Worm (Caenorhabditis elegans) whole organism, L1 larva: ENCODE data around the gene C34D10.1.

ENCODE experiments used
- C16A3.4 ChIP-seq: fragments of 150-350 bp; optimal IDR thresholded peaks from 2 replicates; lab custom pipeline; 2014; ENCODE audit warnings: missing biosample characterization, missing genetic modification characterization
- F16B12.6 ChIP-seq: fragments of 150-350 bp; optimal IDR thresholded peaks from 2 replicates; lab custom pipeline; 2014; ENCODE audit warnings: missing biosample characterization, missing genetic modification characterization
- alr-1 ChIP-seq: fragments of 200-800 bp; sonication (Bioruptor generic); optimal IDR thresholded peaks from 2 replicates; lab custom pipeline; 2018; ENCODE audit warnings: borderline replicate concordance, mild to moderate bottlenecking, missing genetic modification characterization, missing compliant biosample characterization
- ama-1 ChIP-seq: fragments of 150-350 bp; optimal IDR thresholded peaks from 2 replicates; lab custom pipeline; 2014
- ceh-63 ChIP-seq: fragments of 200-800 bp; sonication (Bioruptor generic); optimal IDR thresholded peaks from 2 replicates; lab custom pipeline; 2018; ENCODE audit warnings: mild to moderate bottlenecking, missing genetic modification characterization, missing compliant biosample characterization
- ceh-8 ChIP-seq: fragments of 200-800 bp; sonication (Bioruptor generic); optimal IDR thresholded peaks from 2 replicates; lab custom pipeline; 2018; ENCODE audit warnings: mild to moderate bottlenecking, missing genetic modification characterization, moderate library complexity, missing compliant biosample characterization
- ceh-88 ChIP-seq: fragments of 200-800 bp; sonication (Bioruptor generic); IDR thresholded peaks from 2 replicates; pipeline ENCODE4 v1.3.6; 2022; ENCODE audit warnings: missing genetic modification characterization, missing compliant biosample characterization
- ceh-90 ChIP-seq: sonication (generic microtip); optimal IDR thresholded peaks from 2 replicates; lab custom pipeline; 2016; ENCODE audit warnings: missing genetic modification characterization, missing compliant biosample characterization
- ces-1 ChIP-seq: fragments of 150-350 bp; optimal IDR thresholded peaks from 2 replicates; lab custom pipeline; 2014; ENCODE audit warnings: missing biosample characterization, missing genetic modification reagents, missing genetic modification characterization
- dsc-1 ChIP-seq: sonication (generic microtip); optimal IDR thresholded peaks from 2 replicates; lab custom pipeline; 2016; ENCODE audit warnings: mild to moderate bottlenecking, missing genetic modification characterization, missing compliant biosample characterization
- efl-1 ChIP-seq, 4 experiments: fragments of 150-350 bp; optimal IDR thresholded peaks in 3 of 4; peaks in 1 of 4; 1 replicate in 1 of 4; 2 replicates in 3 of 4; lab custom pipeline; 2014; ENCODE audit warnings: missing biosample characterization in 2 of 4, missing genetic modification characterization in 2 of 4, missing genetic modification reagents in 2 of 4
- efl-3 ChIP-seq: fragments of 200-800 bp; sonication (Bioruptor generic); optimal IDR thresholded peaks from 2 replicates; lab custom pipeline; 2018; ENCODE audit warnings: mild to moderate bottlenecking, missing genetic modification characterization, missing compliant biosample characterization
- egl-13 ChIP-seq: sonication (generic microtip); optimal IDR thresholded peaks from 2 replicates; lab custom pipeline; 2016; ENCODE audit warnings: missing genotype, missing genetic modification reagents, missing genetic modification characterization, missing compliant biosample characterization
- egl-27 ChIP-seq, 2 experiments: fragments of 150-350 bp in 1 of 2; sonication (generic microtip); optimal IDR thresholded peaks; 3 replicates each; lab custom pipeline; 2017 to 2018; ENCODE audit warnings: missing biosample characterization in 2 of 2, missing genetic modification characterization in 2 of 2, missing genetic modification reagents in 2 of 2
- elt-2 ChIP-seq: sonication (generic microtip); optimal IDR thresholded peaks from 2 replicates; lab custom pipeline; 2016; ENCODE audit warnings: missing genetic modification characterization, mild to moderate bottlenecking, inconsistent platforms, missing compliant biosample characterization, missing genetic modification reagents
- fkh-8 ChIP-seq: sonication (generic microtip); optimal IDR thresholded peaks from 2 replicates; lab custom pipeline; 2016; ENCODE audit warnings: mild to moderate bottlenecking, missing genetic modification characterization, missing compliant biosample characterization
- fos-1 ChIP-seq: fragments of 150-350 bp; optimal IDR thresholded peaks from 2 replicates; lab custom pipeline; 2014; ENCODE audit warnings: missing biosample characterization, missing genetic modification characterization
- hlh-4 ChIP-seq: sonication (generic microtip); optimal IDR thresholded peaks from 2 replicates; lab custom pipeline; 2016; ENCODE audit warnings: mild to moderate bottlenecking, missing genetic modification characterization, missing compliant biosample characterization
- hpl-2 ChIP-seq: fragments of 150-350 bp; optimal IDR thresholded peaks from 2 replicates; lab custom pipeline; 2014; ENCODE audit warnings: missing biosample characterization, missing genetic modification reagents, missing genetic modification characterization
- isw-1 ChIP-seq: fragments of 200-800 bp; sonication (Bioruptor generic); IDR thresholded peaks from 2 replicates; pipeline ENCODE4 v1.3.6; 2022; ENCODE audit warnings: missing genetic modification characterization, missing compliant biosample characterization
- jun-1 ChIP-seq: fragments of 150-350 bp; optimal IDR thresholded peaks from 2 replicates; lab custom pipeline; 2014; ENCODE audit warnings: missing biosample characterization, missing genetic modification reagents, missing genetic modification characterization
- lin-15B ChIP-seq: fragments of 150-350 bp; sonication (generic microtip); optimal IDR thresholded peaks from 3 replicates; lab custom pipeline; 2014; ENCODE audit warnings: missing biosample characterization, missing genetic modification characterization
- lin-35 ChIP-seq, 2 experiments: fragments of 150-350 bp; optimal IDR thresholded peaks; 2 replicates each; lab custom pipeline; 2014; ENCODE audit warnings: missing biosample characterization in 2 of 2, missing genetic modification characterization in 2 of 2, missing genetic modification reagents in 2 of 2
- lin-39 ChIP-seq: fragments of 150-350 bp; optimal IDR thresholded peaks from 2 replicates; lab custom pipeline; 2014; ENCODE audit warnings: missing biosample characterization, missing genetic modification reagents, missing genetic modification characterization
- mdl-1 ChIP-seq, 2 experiments: fragments of 150-350 bp; optimal IDR thresholded peaks; 2 replicates each; lab custom pipeline; 2014 to 2017; ENCODE audit warnings: missing biosample characterization in 2 of 2, missing genetic modification characterization in 2 of 2, inconsistent platforms in 1 of 2
- mep-1 ChIP-seq: fragments of 150-350 bp; optimal IDR thresholded peaks from 2 replicates; lab custom pipeline; 2014; ENCODE audit warnings: missing biosample characterization, missing genetic modification characterization
- nhr-11 ChIP-seq: fragments of 150-350 bp; optimal IDR thresholded peaks from 2 replicates; lab custom pipeline; 2014; ENCODE audit warnings: missing biosample characterization, missing genetic modification characterization
- nhr-237 ChIP-seq: fragments of 150-350 bp; optimal IDR thresholded peaks from 2 replicates; lab custom pipeline; 2014; ENCODE audit warnings: missing biosample characterization, missing genetic modification characterization
- nhr-71 ChIP-seq: sonication (generic microtip); optimal IDR thresholded peaks from 2 replicates; lab custom pipeline; 2016; ENCODE audit warnings: mild to moderate bottlenecking, missing genetic modification characterization, moderate library complexity, missing compliant biosample characterization
- nhr-76 ChIP-seq: sonication (generic microtip); optimal IDR thresholded peaks from 2 replicates; lab custom pipeline; 2017; ENCODE audit warnings: missing biosample characterization, missing genetic modification characterization
- nhr-84 ChIP-seq: sonication (generic microtip); optimal IDR thresholded peaks from 2 replicates; lab custom pipeline; 2017; ENCODE audit warnings: missing biosample characterization, missing genetic modification characterization
- nhr-85 ChIP-seq: sonication (generic microtip); peaks from one replicate; lab custom pipeline; 2016; ENCODE audit warnings: missing genetic modification characterization, inconsistent platforms, missing compliant biosample characterization
- nhr-90 ChIP-seq: sonication (generic microtip); optimal IDR thresholded peaks from 2 replicates; lab custom pipeline; 2016; ENCODE audit warnings: mild to moderate bottlenecking, missing genetic modification characterization, missing compliant biosample characterization; ENCODE audit not compliant: poor library complexity
- pax-3 ChIP-seq: fragments of 200-800 bp; sonication (Bioruptor generic); optimal IDR thresholded peaks from 2 replicates; lab custom pipeline; 2018; ENCODE audit warnings: mild to moderate bottlenecking, missing genetic modification characterization, moderate library complexity, missing compliant biosample characterization
- pqm-1 ChIP-seq: sonication (generic microtip); optimal IDR thresholded peaks from 3 replicates; lab custom pipeline; 2017; ENCODE audit warnings: missing biosample characterization, missing genetic modification characterization
- rnt-1 ChIP-seq: sonication (generic microtip); optimal IDR thresholded peaks from 2 replicates; lab custom pipeline; 2016; ENCODE audit warnings: mild to moderate bottlenecking, missing genetic modification characterization, moderate library complexity, missing compliant biosample characterization
- skn-1 ChIP-seq: fragments of 150-350 bp; optimal IDR thresholded peaks from 2 replicates; lab custom pipeline; 2014; ENCODE audit warnings: missing biosample characterization, missing genetic modification characterization
- snpc-4 ChIP-seq: fragments of 150-350 bp; optimal IDR thresholded peaks from 2 replicates; lab custom pipeline; 2014; ENCODE audit warnings: missing biosample characterization, missing genetic modification characterization
- sox-4 ChIP-seq: sonication (generic microtip); optimal IDR thresholded peaks from 2 replicates; lab custom pipeline; 2016; ENCODE audit warnings: missing genetic modification characterization, missing compliant biosample characterization
- sptf-1 ChIP-seq: fragments of 150-350 bp; optimal IDR thresholded peaks from 2 replicates; lab custom pipeline; 2014; ENCODE audit warnings: missing biosample characterization, missing genetic modification characterization
- swsn-7 ChIP-seq: sonication (generic microtip); optimal IDR thresholded peaks from 2 replicates; lab custom pipeline; 2016; ENCODE audit warnings: missing genetic modification characterization, missing compliant biosample characterization
- unc-30 ChIP-seq: sonication (generic microtip); optimal IDR thresholded peaks from 2 replicates; lab custom pipeline; 2017; ENCODE audit warnings: missing biosample characterization, missing genetic modification characterization
- unc-62 ChIP-seq: fragments of 150-350 bp; optimal IDR thresholded peaks from 2 replicates; lab custom pipeline; 2014; ENCODE audit warnings: missing biosample characterization, missing genetic modification reagents, missing genetic modification characterization
- unc-86 ChIP-seq: sonication (generic microtip); optimal IDR thresholded peaks from 2 replicates; lab custom pipeline; 2016; ENCODE audit warnings: missing genetic modification characterization, missing compliant biosample characterization
- vab-15 ChIP-seq: sonication (generic microtip); optimal IDR thresholded peaks from 2 replicates; lab custom pipeline; 2017; ENCODE audit warnings: missing genotype, mild to moderate bottlenecking, missing genetic modification characterization, missing compliant biosample characterization
- zag-1 ChIP-seq: fragments of 150-350 bp; optimal IDR thresholded peaks from 2 replicates; lab custom pipeline; 2014; ENCODE audit warnings: missing biosample characterization, missing genetic modification characterization
- zip-4 ChIP-seq: fragments of 200-800 bp; sonication (Bioruptor generic); optimal IDR thresholded peaks from 2 replicates; lab custom pipeline; 2018; ENCODE audit warnings: mild to moderate bottlenecking, missing genetic modification characterization, moderate library complexity, missing compliant biosample characterization
- ztf-11 ChIP-seq, 2 experiments: sonication (generic microtip); optimal IDR thresholded peaks; 2 replicates each; lab custom pipeline; 2016 to 2017; ENCODE audit warnings: missing genetic modification characterization in 2 of 2, missing biosample characterization in 1 of 2, missing compliant biosample characterization in 1 of 2

C34D10.1 gene

ce11 chrX:8021609-8022008 lies 7.7 kb upstream of the C34D10.1 start (continued):
- no peak for TF ChIP-seq sptf-1 (tag; lab: Kevin White, UChicago)
- TF ChIP-seq, all 84 proteins: peak for 51

ce11 chrX:8022728-8023127 lies 6.6 kb upstream of the C34D10.1 start:
- TF ChIP-seq unc-62 (GFP tag; lab: Kevin White, UChicago) (no peak), nhr-84 (tag; lab: Kevin White, UChicago) (no peak), nhr-71 (peak; percentile 4), elt-2 (tag; lab: Kevin White, UChicago) (peak; percentile 80), sox-4 (tag; lab: Kevin White, UChicago) (no peak), jun-1 (tag; lab: Kevin White, UChicago) (peak; percentile 23), mdl-1 (tag; optimal IDR thresholded peaks at IDR 0.05; lab: Kevin White, UChicago) (peak in 1 of 2 experiments; percentile 60), zip-4 (GFP tag; lab: Kevin White, UChicago) (no peak), nhr-90 (tag; lab: Kevin White, UChicago) (peak; percentile 6), lin-35 (GFP tag; optimal IDR thresholded peaks at IDR 0.05; lab: Kevin White, UChicago) (peak in 1 of 2 experiments; percentile 60), isw-1 (GFP tag; lab: Robert Waterston, UW) (no peak), hlh-4 (tag; lab: Kevin White, UChicago) (no peak)

- TF ChIP-seq mep-1 (tag; lab: Kevin White, UChicago) (no peak), dsc-1 (tag; lab: Kevin White, UChicago) (no peak), alr-1 (tag; lab: Kevin White, UChicago) (no peak), nhr-84 (tag; lab: Kevin White, UChicago) (no peak), hlh-4 (tag; lab: Kevin White, UChicago) (no peak), zag-1 (no peak), F16B12.6 (tag; lab: Kevin White, UChicago) (no peak), unc-86 (tag; lab: Kevin White, UChicago) (no peak), nhr-11 (no peak), hpl-2 (no peak), nhr-237 (no peak), fos-1 (tag; lab: Kevin White, UChicago) (no peak), unc-62 (GFP tag; lab: Kevin White, UChicago) (no peak), swsn-7 (tag; lab: Kevin White, UChicago) (no peak), nhr-76 (tag; lab: Kevin White, UChicago) (no peak), mdl-1 (tag; optimal IDR thresholded peaks at IDR 0.05; lab: Kevin White, UChicago) (peak in 1 of 2 experiments; percentile 40), vab-15 (tag; lab: Kevin White, UChicago) (no peak), pqm-1 (no peak), lin-39 (no peak), unc-30 (tag; lab: Kevin White, UChicago) (no peak), C16A3.4 (tag; lab: Kevin White, UChicago) (no peak), ceh-90 (no peak), fkh-8 (tag; lab: Kevin White, UChicago) (no peak), lin-15B (tag; lab: Kevin White, UChicago) (no peak), rnt-1 (peak; percentile 27), nhr-90 (tag; lab: Kevin White, UChicago) (peak; percentile 13), ztf-11 (tag; optimal IDR thresholded peaks at IDR 0.05; lab: Kevin White, UChicago) (no peak), egl-27 (tag; optimal IDR thresholded peaks at IDR 0.05; lab: Kevin White, UChicago) (no peak), zip-4 (GFP tag; lab: Kevin White, UChicago) (no peak), nhr-71 (peak; percentile 68), efl-3 (GFP tag; lab: Kevin White, UChicago) (no peak), ceh-8 (GFP tag; lab: Kevin White, UChicago) (no peak), pax-3 (no peak), ces-1 (GFP tag; lab: Kevin White, UChicago) (no peak), egl-13 (tag; lab: Kevin White, UChicago) (no peak), jun-1 (tag; lab: Kevin White, UChicago) (no peak), efl-1 (optimal IDR thresholded peaks at IDR 0.05; lab: Kevin White, UChicago) (no peak), efl-1 (GFP tag; optimal IDR thresholded peaks at IDR 0.05 in 1 of 2; lab: Kevin White, UChicago) (peak in 1 of 2 experiments; percentile 34), ceh-63 (GFP tag; lab: Kevin White, UChicago) (no peak), nhr-85 (tag; lab: Kevin White, UChicago) (no peak), sptf-1 (tag; lab: Kevin White, UChicago) (no peak), ceh-88 (no peak), ama-1 (lab: Kevin White, UChicago) (no peak), snpc-4 (tag; lab: Kevin White, UChicago) (no peak), skn-1 (no peak)
Measured at ce11 chrX:8026709-8027108, 2.6 kb upstream of the C34D10.1 start.
